Worm (Caenorhabditis elegans) whole organism, early embryonic: ENCODE data around the gene T26A8.3.

Experiments used
- B0310.2 ChIP-seq: sonication (generic microtip); optimal IDR thresholded peaks from 2 replicates; lab custom pipeline; 2016; ENCODE audit warnings: mild to moderate bottlenecking, missing genetic modification characterization, missing compliant biosample characterization
- F13C5.2 ChIP-seq: sonication (generic microtip); optimal IDR thresholded peaks from 2 replicates; lab custom pipeline; 2017; ENCODE audit warnings: mild to moderate bottlenecking, missing genetic modification characterization, inconsistent platforms, missing compliant biosample characterization
- aly-1 ChIP-seq: sonication (generic microtip); optimal IDR thresholded peaks from 2 replicates; lab custom pipeline; 2016; ENCODE audit warnings: missing genetic modification characterization, missing compliant biosample characterization
- ama-1 ChIP-seq: fragments of 150-350 bp; optimal IDR thresholded peaks from 2 replicates; lab custom pipeline; 2014
- ceh-13 ChIP-seq: fragments of 200-800 bp; sonication (Bioruptor generic); optimal IDR thresholded peaks from 2 replicates; lab custom pipeline; 2018; ENCODE audit warnings: mild to moderate bottlenecking, missing genetic modification characterization, missing compliant biosample characterization
- ceh-36 ChIP-seq: sonication (generic microtip); optimal IDR thresholded peaks from 2 replicates; lab custom pipeline; 2016; ENCODE audit warnings: missing genetic modification characterization, inconsistent platforms, missing compliant biosample characterization
- ets-7 ChIP-seq: sonication (generic microtip); optimal IDR thresholded peaks from 2 replicates; lab custom pipeline; 2016; ENCODE audit warnings: missing genotype, missing genetic modification characterization, missing compliant biosample characterization
- flt-1 ChIP-seq: fragments of 200-800 bp; sonication (Bioruptor generic); IDR thresholded peaks from 2 replicates; pipeline ENCODE4 v1.3.6; 2022; ENCODE audit warnings: missing genetic modification characterization, missing compliant biosample characterization
- hmbx-1 ChIP-seq: sonication (generic microtip); optimal IDR thresholded peaks from 2 replicates; lab custom pipeline; 2016; ENCODE audit warnings: mild to moderate bottlenecking, missing genetic modification characterization, missing compliant biosample characterization
- hmg-4 ChIP-seq: fragments of 200-800 bp; sonication (Bioruptor generic); optimal IDR thresholded peaks from 2 replicates; lab custom pipeline; 2018; ENCODE audit warnings: mild to moderate bottlenecking, missing genetic modification characterization, missing compliant biosample characterization
- hnd-1 ChIP-seq: sonication (generic microtip); optimal IDR thresholded peaks from 2 replicates; lab custom pipeline; 2016; ENCODE audit warnings: missing genetic modification characterization, missing compliant biosample characterization
- pes-1 ChIP-seq: fragments of 200-800 bp; sonication (Bioruptor generic); IDR thresholded peaks from 2 replicates; pipeline ENCODE4 v1.3.6; 2022; ENCODE audit warnings: missing genetic modification reagents, missing genetic modification characterization, missing compliant biosample characterization
- scrt-1 ChIP-seq: fragments of 200-800 bp; sonication (Bioruptor generic); IDR thresholded peaks from 2 replicates; pipeline ENCODE4 v1.3.6; 2022; ENCODE audit warnings: missing genetic modification characterization, missing compliant biosample characterization
- sea-1 ChIP-seq: fragments of 200-800 bp; sonication (Bioruptor generic); conservative IDR thresholded peaks from 2 replicates; pipeline ENCODE4 v1.3.6; 2022; ENCODE audit warnings: missing genetic modification characterization, missing compliant biosample characterization
- tbx-11 ChIP-seq: fragments of 200-800 bp; sonication (Bioruptor generic); IDR thresholded peaks from 2 replicates; pipeline ENCODE4 v1.3.6; 2022; ENCODE audit warnings: missing genetic modification characterization, missing compliant biosample characterization
- tbx-37 ChIP-seq: fragments of 200-800 bp; sonication (Bioruptor generic); conservative IDR thresholded peaks from 2 replicates; pipeline ENCODE4 v1.3.6; 2022; ENCODE audit warnings: missing genetic modification reagents, missing genetic modification characterization, missing compliant biosample characterization
- tra-4 ChIP-seq: sonication (generic microtip); optimal IDR thresholded peaks from 2 replicates; lab custom pipeline; 2017; ENCODE audit warnings: missing genetic modification characterization, missing compliant biosample characterization

Gene T26A8.3

ce11 chrIV:8451709-8452248 lies 25.3 kb upstream of the T26A8.3 start, which contains the start of gene eppl-1:
Gene eppl-1 (minus strand): TSS chrIV:8451759.
- TF ChIP-seq ama-1 (no peak), ceh-36 (tag; lab: Kevin White, UChicago) (no peak), B0310.2 (no peak), hnd-1 (tag; lab: Kevin White, UChicago) (no peak), tbx-37 (no peak), hmbx-1 (no peak), ets-7 (tag; lab: Kevin White, UChicago) (no peak), flt-1 (GFP tag; lab: Robert Waterston, UW) (no peak), tra-4 (tag; lab: Kevin White, UChicago) (no peak), hmg-4 (no peak), pes-1 (GFP tag; lab: Robert Waterston, UW) (no peak)

ce11 chrIV:8450534-8450933 lies 24.1 kb upstream of the T26A8.3 start:
- TF ChIP-seq ceh-36 (tag; lab: Kevin White, UChicago): no peak
- TF ChIP-seq tbx-37: no peak
- TF ChIP-seq aly-1: no peak
- no peak for TF ChIP-seq tbx-11 (GFP tag; lab: Robert Waterston, UW)
- TF ChIP-seq flt-1 (GFP tag; lab: Robert Waterston, UW): no peak
- TF ChIP-seq tra-4 (tag; lab: Kevin White, UChicago): no peak
- TF ChIP-seq scrt-1 (GFP tag; lab: Robert Waterston, UW): no peak
- no peak for TF ChIP-seq ets-7 (tag; lab: Kevin White, UChicago)
- TF ChIP-seq F13C5.2 (tag; lab: Kevin White, UChicago): no peak
- no peak for TF ChIP-seq hmg-4

ce11 chrIV:8449869-8450268 lies 23.4 kb upstream of the T26A8.3 start:
- TF ChIP-seq ets-7 (tag; lab: Kevin White, UChicago): no peak
- TF ChIP-seq tbx-37: no peak
- TF ChIP-seq flt-1 (GFP tag; lab: Robert Waterston, UW): no peak
- TF ChIP-seq ceh-36 (tag; lab: Kevin White, UChicago): no peak
- no peak for TF ChIP-seq aly-1
- no peak for TF ChIP-seq sea-1
- no peak for TF ChIP-seq pes-1 (GFP tag; lab: Robert Waterston, UW)
- TF ChIP-seq hnd-1 (tag; lab: Kevin White, UChicago): no peak
- TF ChIP-seq ama-1: no peak
- no peak for TF ChIP-seq tra-4 (tag; lab: Kevin White, UChicago)

- TF ChIP-seq pes-1 (GFP tag; lab: Robert Waterston, UW) (no peak), F13C5.2 (tag; lab: Kevin White, UChicago) (no peak), tbx-11 (GFP tag; lab: Robert Waterston, UW) (no peak), ceh-36 (tag; lab: Kevin White, UChicago) (no peak)
Measured at ce11 chrIV:8446904-8447303, 20.5 kb upstream of the T26A8.3 start, which contains the start of gene T01B11.1. Gene T01B11.1 (plus strand): TSS chrIV:8447204.

- TF ChIP-seq ceh-36 (tag; lab: Kevin White, UChicago) (no peak), tbx-37 (no peak), ceh-13 (GFP tag; lab: Kevin White, UChicago) (no peak), aly-1 (no peak), flt-1 (GFP tag; lab: Robert Waterston, UW) (peak; percentile 37; the same call in 1 of the 2 replicates), tbx-11 (GFP tag; lab: Robert Waterston, UW) (no peak), scrt-1 (GFP tag; lab: Robert Waterston, UW) (0 out of 2 replicates have a peak, but pooled peaks have one; percentile 38), hmbx-1 (peak; percentile 27), ama-1 (peak; percentile 36), sea-1 (no peak), hmg-4 (peak; percentile 77), hnd-1 (tag; lab: Kevin White, UChicago) (no peak), F13C5.2 (tag; lab: Kevin White, UChicago) (peak; percentile 69), pes-1 (GFP tag; lab: Robert Waterston, UW) (no peak), tra-4 (tag; lab: Kevin White, UChicago) (no peak), ets-7 (tag; lab: Kevin White, UChicago) (no peak), B0310.2 (peak; percentile 37)
Measured at ce11 chrIV:8432709-8433108, 6.3 kb upstream of the T26A8.3 start, which contains the start of the genes T26A8.4 and pdtf-1. Gene T26A8.4 (minus strand): TSS chrIV:8432893. Gene pdtf-1 (plus strand): TSS chrIV:8433038.

ce11 chrIV:8431567-8432458 lies 5.4 kb upstream of the T26A8.3 start:
- 0 out of 2 replicates have a peak, but pooled peaks have one; percentile 35 for TF ChIP-seq flt-1 (GFP tag; lab: Robert Waterston, UW)
- TF ChIP-seq ama-1: peak; percentile 51
- TF ChIP-seq tbx-11 (GFP tag; lab: Robert Waterston, UW): no peak
- 0 out of 2 replicates have a peak, but pooled peaks have one; percentile 10 for TF ChIP-seq tbx-37
- peak; percentile 11 for TF ChIP-seq aly-1

ce11 chrIV:8428492-8428891 lies 2.1 kb upstream of the T26A8.3 start:
- TF ChIP-seq F13C5.2 (tag; lab: Kevin White, UChicago): peak; percentile 59
- TF ChIP-seq tra-4 (tag; lab: Kevin White, UChicago): peak; percentile 16
- TF ChIP-seq ama-1: peak; percentile 92
- TF ChIP-seq pes-1 (GFP tag; lab: Robert Waterston, UW): peak; percentile 59
- peak; percentile 59 for TF ChIP-seq aly-1
- peak; percentile 12 for TF ChIP-seq ceh-36 (tag; lab: Kevin White, UChicago)
- TF ChIP-seq ets-7 (tag; lab: Kevin White, UChicago): peak; percentile 1
- TF ChIP-seq flt-1 (GFP tag; lab: Robert Waterston, UW): peak; percentile 11; the same call in 1 of the 2 replicates
- TF ChIP-seq B0310.2: peak; percentile 28
- peak; percentile 48; the same call in 1 of the 2 replicates for TF ChIP-seq sea-1
- no peak for TF ChIP-seq ceh-13 (GFP tag; lab: Kevin White, UChicago)
- no peak for TF ChIP-seq tbx-11 (GFP tag; lab: Robert Waterston, UW)
- TF ChIP-seq hmg-4: no peak
- no peak for TF ChIP-seq scrt-1 (GFP tag; lab: Robert Waterston, UW)
- no peak for TF ChIP-seq hnd-1 (tag; lab: Kevin White, UChicago)
- no peak for TF ChIP-seq tbx-37
- no peak for TF ChIP-seq hmbx-1
